Worm (Caenorhabditis elegans) whole organism, late embryonic: Measurements from ENCODE around the gene Y94A7B.11.

ENCODE experiments used
- F13H6.1 ChIP-seq: sonication (generic microtip); optimal IDR thresholded peaks from 2 replicates; lab custom pipeline; 2016; ENCODE audit warnings: missing genetic modification characterization, missing compliant biosample characterization
- ceh-22 ChIP-seq: sonication (generic microtip); optimal IDR thresholded peaks from 2 replicates; lab custom pipeline; 2017; ENCODE audit warnings: missing biosample characterization, missing genetic modification characterization
- elt-2 ChIP-seq: sonication (generic microtip); optimal IDR thresholded peaks from 2 replicates; lab custom pipeline; 2016; ENCODE audit warnings: missing genetic modification reagents, missing genetic modification characterization, missing compliant biosample characterization
- hlh-15 ChIP-seq: sonication (generic microtip); optimal IDR thresholded peaks from 2 replicates; lab custom pipeline; 2016; ENCODE audit warnings: missing genetic modification characterization, missing compliant biosample characterization
- pag-3 ChIP-seq: sonication (generic microtip); optimal IDR thresholded peaks from 2 replicates; lab custom pipeline; 2016; ENCODE audit warnings: missing compliant biosample characterization, missing genetic modification characterization, borderline replicate concordance
- pha-2 ChIP-seq: sonication (generic microtip); optimal IDR thresholded peaks from 2 replicates; lab custom pipeline; 2017; ENCODE audit warnings: mild to moderate bottlenecking, missing genetic modification characterization, missing compliant biosample characterization
- pqm-1 ChIP-seq: sonication (generic microtip); optimal IDR thresholded peaks from 2 replicates; lab custom pipeline; 2016; ENCODE audit warnings: missing genetic modification characterization, missing compliant biosample characterization
- syd-9 ChIP-seq: sonication (generic microtip); optimal IDR thresholded peaks from 2 replicates; lab custom pipeline; 2016; ENCODE audit warnings: mild to moderate bottlenecking, missing genetic modification characterization, moderate library complexity, missing compliant biosample characterization
- unc-3 ChIP-seq, 2 experiments: fragments of 200-800 bp in 1 of 2; sonication (Bioruptor generic) in 1 of 2; sonication (generic microtip) in 1 of 2; conservative IDR thresholded peaks in 1 of 2; optimal IDR thresholded peaks in 1 of 2; 2 replicates each; pipeline versions ENCODE4 v1.3.6 to Lab custom; 2016 to 2022; ENCODE audit warnings: missing compliant biosample characterization in 2 of 2, missing genetic modification characterization in 2 of 2, missing genetic modification reagents in 1 of 2
- ztf-16 ChIP-seq: sonication (generic microtip); optimal IDR thresholded peaks from 2 replicates; lab custom pipeline; 2017; ENCODE audit warnings: missing genetic modification characterization, missing compliant biosample characterization

DNA sequence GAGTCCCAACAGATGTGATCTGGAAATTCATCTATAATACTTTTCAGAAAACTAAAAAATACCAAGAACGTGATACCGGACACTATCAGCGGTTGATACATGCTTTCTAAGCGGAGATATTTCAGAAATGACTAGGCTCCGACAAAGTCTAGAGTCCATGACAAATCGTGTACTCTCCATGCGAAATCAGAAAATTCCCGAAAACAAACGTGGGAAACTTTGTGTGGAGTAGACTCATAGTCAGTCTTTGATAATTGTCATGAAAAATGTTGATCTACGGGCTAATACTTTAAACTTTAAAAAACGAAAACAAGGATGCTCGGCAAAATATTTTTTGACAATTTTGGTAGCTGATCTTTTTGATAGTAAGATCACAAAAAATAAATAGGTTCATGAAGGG lies 3.6 kb downstream of the Y94A7B.11 start, which contains the start of gene srx-18:
- TF ChIP-seq ztf-16 (tag; lab: Kevin White, UChicago) (no peak), pag-3 (tag; lab: Kevin White, UChicago) (no peak), elt-2 (tag; lab: Kevin White, UChicago) (no peak), ceh-22 (tag; lab: Kevin White, UChicago) (no peak), pha-2 (no peak), F13H6.1 (tag; lab: Kevin White, UChicago) (no peak), syd-9 (no peak), pqm-1 (tag; lab: Kevin White, UChicago) (no peak), unc-3 (GFP tag; conservative IDR thresholded peaks at IDR 0.05; lab: Robert Waterston, UW) (no peak), unc-3 (tag; optimal IDR thresholded peaks at IDR 0.05; lab: Kevin White, UChicago) (no peak), hlh-15 (tag; lab: Kevin White, UChicago) (no peak)
